Fruit fly (Drosophila melanogaster): ENCODE results near the gene CG12523.

CG12523 gene

DNA sequence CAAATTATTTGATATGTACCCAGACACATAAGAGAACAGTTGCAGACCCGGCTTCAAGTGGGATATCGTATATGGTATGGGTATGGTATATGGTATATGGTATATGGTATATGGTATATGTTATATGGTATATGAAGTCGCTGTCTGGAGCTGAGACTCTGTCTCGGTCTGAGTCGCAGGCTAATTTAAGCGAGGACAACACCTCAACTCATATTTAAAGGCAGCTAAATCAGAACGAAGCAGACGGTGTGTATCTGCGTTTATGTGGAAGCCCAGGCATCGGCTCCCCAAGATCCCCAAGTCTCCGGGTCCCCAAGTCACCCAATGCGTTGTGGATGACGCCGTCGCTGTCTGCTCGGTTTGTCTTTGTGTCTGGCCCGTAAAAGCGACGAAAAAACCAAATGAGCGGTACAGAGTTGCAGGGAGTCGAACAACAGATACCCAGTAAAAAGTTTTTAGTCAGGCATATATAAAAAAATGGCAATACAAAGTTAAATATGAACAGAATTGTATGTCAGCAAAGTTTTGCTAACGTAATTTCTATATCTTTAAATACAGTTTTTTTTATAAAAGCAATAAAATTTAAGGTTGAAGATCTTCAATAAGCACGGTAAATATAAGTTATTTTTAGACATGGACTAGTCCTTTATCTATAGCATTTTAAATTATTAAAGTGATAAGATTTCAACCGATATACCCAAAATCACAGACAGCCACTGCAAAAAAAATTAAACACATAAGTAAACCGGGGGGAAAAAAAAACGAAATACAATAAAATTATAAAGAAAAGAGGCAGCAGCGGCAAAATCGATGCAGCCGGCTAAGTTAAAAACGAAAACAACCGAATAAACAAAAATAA lies 41.0 kb upstream of the CG12523 start (continued):
- peak; percentile 26 for TF ChIP-seq nau (GFP tag; optimal IDR thresholded peaks at IDR 0.05)
- TF ChIP-seq Trl (optimal IDR thresholded peaks at IDR 0.05) = no peak
- peak; percentile 28 for TF ChIP-seq Trl (GFP tag; optimal IDR thresholded peaks at IDR 0.05)
- TF ChIP-seq dan (GFP tag; IDR thresholded peaks at IDR 0.05) = no peak
- TF ChIP-seq corto (GFP tag; optimal IDR thresholded peaks at IDR 0.05) = peak; percentile 21
- TF ChIP-seq Dip2 (GFP tag; IDR thresholded peaks at IDR 0.05) = no peak
- TF ChIP-seq CG17568 (GFP tag; optimal IDR thresholded peaks at IDR 0.05) = no peak
- TF ChIP-seq CG12155 (GFP tag; optimal IDR thresholded peaks at IDR 0.05) = peak; percentile 3
- peak; percentile 69 for TF ChIP-seq grau (tag; optimal IDR thresholded peaks at IDR 0.05)
- no peak for TF ChIP-seq mirr (GFP tag; optimal IDR thresholded peaks at IDR 0.05)
- TF ChIP-seq CG6765 (GFP tag; optimal IDR thresholded peaks at IDR 0.05) = no peak
- 0 out of 3 replicates have a peak, but pooled peaks have one; percentile 10 for TF ChIP-seq CG11093 (GFP tag; IDR thresholded peaks at IDR 0.05)
- peak; percentile 80 for TF ChIP-seq CG8388 (GFP tag; optimal IDR thresholded peaks at IDR 0.05)
- peak; percentile 10 for TF ChIP-seq cato (GFP tag; optimal IDR thresholded peaks at IDR 0.05; ENCODE audit: borderline replicate concordance)
- no peak for TF ChIP-seq wdn (GFP tag; IDR thresholded peaks at IDR 0.05)
- TF ChIP-seq sqz (GFP tag; optimal IDR thresholded peaks at IDR 0.05) = peak; percentile 57
- TF ChIP-seq tgo (GFP tag; IDR thresholded peaks at IDR 0.05) = peak; percentile 49; the same call in 2 of the 3 replicates
- peak; percentile 72 for TF ChIP-seq CG8924 (tag; optimal IDR thresholded peaks at IDR 0.05)
- peak; percentile 46 for TF ChIP-seq tin (GFP tag; optimal IDR thresholded peaks at IDR 0.05)
- no peak for TF ChIP-seq CG4404 (GFP tag; IDR thresholded peaks at IDR 0.05)
- TF ChIP-seq gce (GFP tag; IDR thresholded peaks at IDR 0.05) = peak; percentile 23; the same call in 1 of the 3 replicates
- TF ChIP-seq ssp (GFP tag; IDR thresholded peaks at IDR 0.05) = 0 out of 2 replicates have a peak, but pooled peaks have one; percentile 25
- TF ChIP-seq Dref (GFP tag; IDR thresholded peaks at IDR 0.05) = no peak
- 0 out of 2 replicates have a peak, but pooled peaks have one; percentile 45 for TF ChIP-seq ttk (GFP tag; IDR thresholded peaks at IDR 0.05)
- TF ChIP-seq bab2 (GFP tag; optimal IDR thresholded peaks at IDR 0.05) = peak; percentile 59
- TF ChIP-seq CG30431 (GFP tag; optimal IDR thresholded peaks at IDR 0.05) = peak; percentile 22
- TF ChIP-seq Sox102F (GFP tag; optimal IDR thresholded peaks at IDR 0.05) = peak; percentile 86
- TF ChIP-seq CG18764 (GFP tag; optimal IDR thresholded peaks at IDR 0.05) = peak; percentile 41
- no peak for TF ChIP-seq Sry-β (GFP tag; optimal IDR thresholded peaks at IDR 0.05)
- 0 out of 2 replicates have a peak, but pooled peaks have one; percentile 22 for TF ChIP-seq ro (GFP tag; IDR thresholded peaks at IDR 0.05)
- peak; percentile 69 for TF ChIP-seq unpg (GFP tag; optimal IDR thresholded peaks at IDR 0.05)
- peak; percentile 62 for TF ChIP-seq sisA (GFP tag; IDR thresholded peaks at IDR 0.05)
- 0 out of 2 replicates have a peak, but pooled peaks have one; percentile 26 for TF ChIP-seq CG6272 (GFP tag; IDR thresholded peaks at IDR 0.05)
- peak; percentile 31 to 51 for TF ChIP-seq chif (GFP tag; optimal IDR thresholded peaks at IDR 0.05)
- no peak for TF ChIP-seq gfzf (GFP tag; optimal IDR thresholded peaks at IDR 0.05)
- no peak for TF ChIP-seq CG15696 (tag; optimal IDR thresholded peaks at IDR 0.05)
- TF ChIP-seq ken (GFP tag; IDR thresholded peaks at IDR 0.05) = no peak; the same call in 2 of the 3 replicates
- TF ChIP-seq mam (GFP tag; optimal IDR thresholded peaks at IDR 0.05) = no peak
- TF ChIP-seq CG9876 (GFP tag; optimal IDR thresholded peaks at IDR 0.05) = no peak
- TF ChIP-seq tio (GFP tag; optimal IDR thresholded peaks at IDR 0.05) = peak; percentile 54
- peak; percentile 4 for TF ChIP-seq CG10274 (GFP tag; optimal IDR thresholded peaks at IDR 0.05)
- TF ChIP-seq disco-r (GFP tag; optimal IDR thresholded peaks at IDR 0.05) = no peak
- TF ChIP-seq sna (GFP tag; IDR thresholded peaks at IDR 0.05; ENCODE audit: partially characterized antibody) = no peak
- TF ChIP-seq hth (optimal IDR thresholded peaks at IDR 0.05) = no peak
- peak; percentile 10 for TF ChIP-seq CG15514 (GFP tag; optimal IDR thresholded peaks at IDR 0.05)
- TF ChIP-seq her (GFP tag; optimal IDR thresholded peaks at IDR 0.05) = no peak
- TF ChIP-seq CG7963 (GFP tag; IDR thresholded peaks at IDR 0.05; ENCODE audit: partially characterized antibody) = no peak
- no peak for TF ChIP-seq CG11398 (GFP tag; optimal IDR thresholded peaks at IDR 0.05)
- peak; percentile 73 for TF ChIP-seq ATbp (GFP tag; optimal IDR thresholded peaks at IDR 0.05)
